Fruit fly (Drosophila melanogaster): ENCODE data around the gene CG42564.

CG42564 gene

DNA sequence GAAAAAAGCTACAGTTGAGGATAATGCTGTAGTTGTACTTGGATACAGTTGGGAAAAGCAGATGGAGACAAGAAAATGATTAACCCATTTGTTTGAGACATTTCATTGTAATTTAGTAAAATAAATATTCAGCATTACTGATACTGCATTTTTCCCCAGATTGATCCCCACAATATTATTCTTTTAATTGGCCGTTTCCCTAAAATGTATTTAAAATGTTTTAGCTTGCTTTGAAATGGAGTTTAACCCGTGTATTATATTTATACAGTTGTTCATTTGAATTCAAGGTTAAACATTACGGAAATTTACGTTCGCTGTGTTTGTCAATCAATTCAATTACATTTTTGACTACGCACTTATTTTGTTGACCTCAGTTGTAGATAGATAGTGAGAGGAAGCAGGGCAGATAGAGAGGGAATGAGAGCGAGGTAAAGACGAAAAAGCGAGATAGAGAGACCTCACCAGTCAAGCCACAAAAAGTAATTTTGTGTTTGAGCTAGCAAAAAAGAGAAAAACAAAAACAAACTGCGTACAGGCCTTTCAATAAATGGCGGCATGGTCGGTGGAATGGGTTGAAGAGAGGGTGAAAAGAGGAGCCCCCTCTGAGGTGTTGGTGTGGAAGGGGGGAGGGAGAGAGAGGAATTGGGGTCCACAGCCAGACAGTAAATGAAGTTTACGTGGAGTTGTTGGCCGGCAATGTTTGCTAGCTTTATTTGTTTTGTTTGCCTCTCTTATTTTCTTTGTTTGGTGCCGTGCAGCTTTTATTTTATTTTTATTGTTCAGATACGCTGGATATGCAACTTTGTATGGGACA is 36.3 kb downstream of the CG42564 start (continued):
- TF ChIP-seq CG16779 (GFP tag; IDR thresholded peaks at IDR 0.05) (no peak), CG31224 (GFP tag; IDR thresholded peaks at IDR 0.05) (peak; percentile 51), nom (GFP tag; optimal IDR thresholded peaks at IDR 0.05) (peak; percentile 92), z (GFP tag; IDR thresholded peaks at IDR 0.05) (no peak), cwo (GFP tag; optimal IDR thresholded peaks at IDR 0.05) (peak; percentile 88), CG10543 (GFP tag; optimal IDR thresholded peaks at IDR 0.05) (peak; percentile 79), Hmr (GFP tag; optimal IDR thresholded peaks at IDR 0.05) (peak; percentile 88), peb (GFP tag; IDR thresholded peaks at IDR 0.05) (peak; percentile 14; the same call in 1 of the 2 replicates), CG18476 (GFP tag; optimal IDR thresholded peaks at IDR 0.05) (peak; percentile 80), Nf-YA (GFP tag; IDR thresholded peaks at IDR 0.05) (no peak), CG6683 (GFP tag; optimal IDR thresholded peaks at IDR 0.05) (peak; percentile 80), Antp (GFP tag; optimal IDR thresholded peaks at IDR 0.05) (peak; percentile 84), Neu2 (GFP tag; optimal IDR thresholded peaks at IDR 0.05; ENCODE audit: borderline replicate concordance) (peak; percentile 20), odd (GFP tag; optimal IDR thresholded peaks at IDR 0.05) (peak; percentile 81), dmrt11E (tag; optimal IDR thresholded peaks at IDR 0.05) (peak; percentile 74), CG14441 (GFP tag; IDR thresholded peaks at IDR 0.05) (0 out of 2 replicates have a peak, but pooled peaks have one; percentile 46), cato (GFP tag; optimal IDR thresholded peaks at IDR 0.05; ENCODE audit: borderline replicate concordance) (peak; percentile 79), CG1792 (GFP tag; optimal IDR thresholded peaks at IDR 0.05) (peak; percentile 67), hbn (GFP tag; IDR thresholded peaks at IDR 0.05; ENCODE audit: partially characterized antibody) (no peak), vnd (GFP tag; IDR thresholded peaks at IDR 0.05; ENCODE audit: partially characterized antibody) (no peak), CG12104 (GFP tag; optimal IDR thresholded peaks at IDR 0.05) (peak; percentile 92), Sin3A (optimal IDR thresholded peaks at IDR 0.05) (no peak), CG8089 (GFP tag; optimal IDR thresholded peaks at IDR 0.05) (peak; percentile 40), H15 (GFP tag; IDR thresholded peaks at IDR 0.05) (peak; percentile 45; the same call in 2 of the 3 replicates), tup (GFP tag; optimal IDR thresholded peaks at IDR 0.05) (no peak), chinmo (GFP tag; IDR thresholded peaks at IDR 0.05; ENCODE audit: partially characterized antibody) (peak; percentile 75; the same call in 2 of the 4 replicates), lbe (GFP tag; optimal IDR thresholded peaks at IDR 0.05) (peak; percentile 27), ken (GFP tag; IDR thresholded peaks at IDR 0.05) (peak; percentile 63; the same call in 2 of the 3 replicates), Nf-YB (GFP tag; optimal IDR thresholded peaks at IDR 0.05) (peak; percentile 76), CG4820 (GFP tag; optimal IDR thresholded peaks at IDR 0.05) (peak; percentile 81), Dip2 (GFP tag; IDR thresholded peaks at IDR 0.05) (no peak), CG32532 (GFP tag; IDR thresholded peaks at IDR 0.05) (peak; percentile 72), Pdp1 (GFP tag; optimal IDR thresholded peaks at IDR 0.05) (peak; percentile 75 to 89), schlank (tag; optimal IDR thresholded peaks at IDR 0.05) (peak; percentile 65), CG10565 (GFP tag; optimal IDR thresholded peaks at IDR 0.05) (peak; percentile 10), CG2202 (tag; optimal IDR thresholded peaks at IDR 0.05) (peak; percentile 65), CG11723 (GFP tag; optimal IDR thresholded peaks at IDR 0.05) (peak; percentile 79), CG10462 (GFP tag; optimal IDR thresholded peaks at IDR 0.05) (peak; percentile 52), Dad (GFP tag; optimal IDR thresholded peaks at IDR 0.05) (peak; percentile 62), CG13123 (GFP tag; optimal IDR thresholded peaks at IDR 0.05) (no peak), gro (GFP tag; optimal IDR thresholded peaks at IDR 0.05) (peak; percentile 54), unpg (GFP tag; optimal IDR thresholded peaks at IDR 0.05) (peak; percentile 74), Chrac-16 (GFP tag; optimal IDR thresholded peaks at IDR 0.05) (peak; percentile 79), pum (GFP tag; optimal IDR thresholded peaks at IDR 0.05) (peak; percentile 81), CG9932 (GFP tag; IDR thresholded peaks at IDR 0.05) (peak; percentile 70), Bgb (GFP tag; IDR thresholded peaks at IDR 0.05; ENCODE audit: partially characterized antibody) (no peak; the same call in 1 of the 2 replicates), CG7745 (tag; optimal IDR thresholded peaks at IDR 0.05) (no peak), CG6791 (GFP tag; IDR thresholded peaks at IDR 0.05; ENCODE audit: partially characterized antibody) (no peak)

Measured in whole organism, embryonic.